Worm (Caenorhabditis elegans): Measurements from ENCODE around the gene F37C12.18.

ce11 chrIII:7207903-7208497 is 12.8 kb upstream of the F37C12.18 start, which contains the start of gene rpl-6:
- no peak for TF ChIP-seq ztf-11 (tag; optimal IDR thresholded peaks at IDR 0.05)
- TF ChIP-seq sem-2 (GFP tag; optimal IDR thresholded peaks at IDR 0.05), result no peak
- TF ChIP-seq pha-4 (tag; optimal IDR thresholded peaks at IDR 0.05), result peak; percentile 89
